Worm (Caenorhabditis elegans) whole organism, early embryonic: ENCODE results near the gene pcm-1.

Experiments
- ets-7 ChIP-seq: sonication (generic microtip); optimal IDR thresholded peaks from 2 replicates; lab custom pipeline; 2016; ENCODE audit warnings: missing genotype, missing genetic modification characterization, missing compliant biosample characterization
- hmg-4 ChIP-seq: fragments of 200-800 bp; sonication (Bioruptor generic); optimal IDR thresholded peaks from 2 replicates; lab custom pipeline; 2018; ENCODE audit warnings: mild to moderate bottlenecking, missing genetic modification characterization, missing compliant biosample characterization

DNA sequence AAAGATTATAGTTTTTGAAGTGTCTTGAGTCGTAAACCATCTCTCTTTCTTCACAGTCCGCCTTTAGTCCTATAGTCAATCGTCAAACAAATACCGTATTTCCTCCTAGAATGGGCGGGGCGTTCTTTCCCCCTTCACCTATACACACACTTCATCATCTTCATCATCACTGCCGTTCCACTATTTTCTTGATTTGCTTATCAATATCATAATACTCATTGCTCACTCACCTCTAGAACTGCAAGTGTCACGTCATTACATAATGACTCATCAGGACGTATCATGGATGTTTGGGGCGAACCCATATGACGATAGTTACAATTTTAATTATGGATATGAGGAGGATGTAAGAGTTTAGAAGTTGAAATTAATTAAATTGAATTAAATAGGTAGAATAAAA lies 47.0 kb upstream of the pcm-1 start:
- TF ChIP-seq hmg-4 (GFP tag; lab: Kevin White, UChicago) (no peak), ets-7 (tag; lab: Kevin White, UChicago) (no peak)
